Worm (Caenorhabditis elegans) whole organism, late embryonic: ENCODE results near the gene K04A8.1.

Experiments
- pha-4 ChIP-seq: fragments of 150-350 bp; optimal IDR thresholded peaks from 2 replicates; lab custom pipeline; 2018; ENCODE audit warnings: missing biosample characterization, missing genetic modification reagents, missing genetic modification characterization
- rnt-1 ChIP-seq: sonication (generic microtip); optimal IDR thresholded peaks from 2 replicates; lab custom pipeline; 2016; ENCODE audit warnings: missing genetic modification characterization, missing compliant biosample characterization
- tbx-2 ChIP-seq: sonication (generic microtip); optimal IDR thresholded peaks from 2 replicates; lab custom pipeline; 2016; ENCODE audit warnings: missing genetic modification characterization, missing compliant biosample characterization
- tbx-7 ChIP-seq: sonication (generic microtip); optimal IDR thresholded peaks from 2 replicates; lab custom pipeline; 2016; ENCODE audit warnings: missing genotype, missing genetic modification characterization, missing compliant biosample characterization

DNA sequence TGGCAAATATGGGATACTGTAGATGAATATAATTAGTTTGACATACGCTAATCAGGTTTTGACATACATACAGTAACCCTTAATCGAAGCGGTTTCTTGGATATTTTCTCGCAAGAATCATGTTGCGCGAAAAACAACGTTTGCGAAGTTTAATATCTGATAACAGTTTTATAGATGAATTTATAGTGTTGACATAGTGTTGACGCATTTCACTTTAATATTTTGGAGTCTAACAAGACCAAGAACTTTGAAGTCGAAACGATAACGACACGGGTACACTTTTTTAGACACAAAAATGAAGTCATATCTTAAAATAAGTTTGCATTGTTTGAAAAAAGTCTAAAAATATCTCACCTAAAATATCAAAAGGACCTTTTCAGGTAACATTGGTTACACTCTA is 50.2 kb downstream of the K04A8.1 start:
- TF ChIP-seq tbx-7 (tag; lab: Kevin White, UChicago) = no peak
- no peak for TF ChIP-seq rnt-1
- no peak for TF ChIP-seq pha-4
- TF ChIP-seq tbx-2 (tag; lab: Kevin White, UChicago) = no peak
